Fruit fly (Drosophila melanogaster) whole organism, larva: Measurements from ENCODE around the gene CG18304.

Experiments
- noc ChIP-seq: fragments of 200-800 bp; sonication (Bioruptor generic); optimal IDR thresholded peaks from 3 replicates; lab custom pipeline; 2019; ENCODE audit warnings: missing biosample characterization, mild to moderate bottlenecking, missing genetic modification characterization, moderate library complexity

Gene CG18304

DNA sequence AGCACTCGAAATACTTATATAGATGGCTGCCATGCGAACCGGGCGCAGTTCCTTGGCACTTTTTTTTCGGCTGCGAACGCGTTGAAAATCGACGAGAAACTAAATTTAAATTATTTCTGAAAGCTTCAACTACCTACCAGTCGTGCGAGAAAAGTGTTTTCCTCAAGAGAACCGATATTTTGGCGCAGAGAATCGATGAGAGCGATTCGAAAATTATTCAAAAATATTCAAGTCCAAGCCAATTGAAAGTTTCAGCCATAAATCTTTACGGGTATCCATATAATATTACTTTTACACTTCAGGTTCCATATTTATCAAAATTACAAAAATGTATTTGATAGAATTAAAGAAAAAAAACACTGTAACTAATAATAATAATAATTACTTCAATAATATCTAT, at the start of gene CG18304:
Gene CG18304 (minus strand): TSS at position 101 of the 400 bp plus-strand sequence.
- TF ChIP-seq noc (tag; lab: Kevin White, UChicago): no peak

DNA sequence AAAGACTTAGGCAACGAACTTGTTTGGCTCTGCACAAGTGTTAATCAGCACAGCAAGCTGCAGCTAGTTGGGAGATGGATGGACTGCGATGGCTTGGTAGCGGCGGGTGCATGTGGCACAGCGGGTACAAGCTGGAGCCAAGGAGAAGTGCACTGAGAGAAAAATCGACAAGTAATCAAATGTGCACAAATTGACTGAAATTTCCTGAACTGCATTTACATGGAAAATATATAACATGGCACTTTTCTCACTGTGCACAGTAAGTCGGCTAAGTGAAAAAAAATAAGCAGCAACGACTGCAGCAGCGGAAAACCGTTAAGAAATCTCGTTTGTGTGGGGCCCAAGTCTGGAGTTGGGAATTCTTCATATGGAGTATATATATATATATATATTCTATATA, 48.5 kb upstream of the CG18304 start:
- no peak for TF ChIP-seq noc (tag; lab: Kevin White, UChicago)

DNA sequence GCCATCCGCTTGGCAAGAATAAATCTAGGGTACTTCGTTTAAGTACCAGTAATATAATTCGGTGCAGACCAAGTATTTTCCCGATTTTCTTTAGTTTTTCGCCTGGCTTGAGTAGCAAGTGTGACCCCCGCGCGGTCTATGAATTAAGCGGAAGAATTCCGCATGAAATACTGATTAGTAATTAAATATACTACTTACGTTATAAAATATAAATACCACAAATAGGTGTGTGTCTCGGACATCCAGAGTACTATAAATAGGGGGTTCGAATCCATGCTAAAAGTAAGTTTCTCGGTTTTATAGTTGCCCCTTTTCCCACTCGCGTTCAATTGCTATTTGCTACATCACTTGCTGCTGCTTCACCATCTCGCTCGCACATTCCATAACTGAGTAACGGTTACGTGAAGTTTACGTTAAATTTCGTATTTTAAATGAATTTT, 29.0 kb upstream of the CG18304 start, which contains the start of gene snRNP-U1-70K:
Gene snRNP-U1-70K (minus strand): TSS at position 141 of the 440 bp plus-strand sequence.
- TF ChIP-seq noc (tag; lab: Kevin White, UChicago): no peak

dm6 chr2L:6970813-6971212, 28.2 kb upstream of the CG18304 start:
- no peak for TF ChIP-seq noc (tag; lab: Kevin White, UChicago)

DNA sequence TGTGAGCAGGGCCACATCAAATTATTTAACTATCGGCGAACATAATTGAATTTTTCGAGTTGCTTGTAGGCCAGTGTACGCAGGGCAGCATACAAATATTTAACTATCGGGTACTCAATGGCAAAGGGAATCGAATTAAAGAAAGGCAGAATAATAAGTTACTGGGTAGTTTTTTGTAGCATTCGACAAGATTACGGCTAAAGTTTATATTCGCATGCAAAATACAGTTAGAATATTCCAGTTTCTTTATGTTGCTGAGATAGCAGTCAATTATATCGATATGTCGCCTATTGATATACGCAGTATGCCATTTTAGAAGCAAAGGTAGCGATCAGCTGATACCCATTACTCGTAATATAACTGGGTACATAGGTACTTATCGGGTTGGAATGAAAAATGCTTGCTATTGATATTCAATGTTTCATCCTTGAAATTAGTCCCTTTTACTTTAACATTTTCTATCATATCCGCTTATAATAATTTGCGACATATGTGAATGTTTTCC, 25.5 kb upstream of the CG18304 start:
- no peak for TF ChIP-seq noc (tag; lab: Kevin White, UChicago)

DNA sequence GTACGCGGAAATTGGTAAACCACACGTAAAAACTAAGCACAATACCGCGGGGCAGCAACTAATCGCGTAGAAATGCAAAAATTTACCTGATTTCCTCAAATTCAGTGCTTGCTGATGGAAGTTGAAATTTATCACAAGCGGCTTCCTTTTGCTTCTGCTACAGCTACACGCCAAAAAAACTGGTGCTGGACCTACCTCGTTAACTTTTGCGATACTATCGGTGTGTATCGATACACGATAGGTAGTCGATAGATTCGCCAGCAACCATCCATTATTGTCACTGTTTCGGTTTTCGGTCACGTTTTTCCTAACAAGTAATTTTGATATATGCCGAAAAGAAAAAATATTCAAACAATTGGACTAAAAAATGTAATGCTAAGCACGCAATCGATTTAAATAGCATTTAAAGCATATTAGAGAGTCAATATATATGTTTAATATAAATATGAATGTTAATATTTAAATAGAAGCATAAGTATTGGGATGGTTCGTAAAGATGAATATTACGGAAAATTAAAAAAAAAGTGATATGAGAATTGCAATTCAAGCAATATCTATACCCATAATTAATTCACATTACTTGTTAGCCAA, 24.9 kb upstream of the CG18304 start, which contains the start of gene Sumo:
Gene Sumo (minus strand): TSS at position 223 of the 591 bp plus-strand sequence.
- no peak for TF ChIP-seq noc (tag; lab: Kevin White, UChicago)

DNA sequence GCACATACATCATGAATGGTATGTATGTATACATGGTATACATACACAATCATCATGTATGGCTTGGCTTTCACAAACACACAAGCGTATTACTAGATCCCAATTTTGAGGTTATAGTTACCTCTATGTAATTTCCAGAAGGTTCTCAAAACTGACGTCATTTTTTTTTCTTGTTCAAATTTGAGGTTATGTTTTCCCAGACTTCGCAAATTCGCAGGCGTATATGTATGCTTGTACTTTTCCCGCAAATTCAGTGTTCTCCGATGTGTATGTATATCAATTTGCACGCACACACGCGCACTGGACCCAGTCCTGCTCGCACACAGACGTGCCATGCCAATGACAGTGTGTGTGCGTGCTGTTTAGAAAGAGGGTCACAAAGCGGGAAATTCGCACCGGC, 23.7 kb upstream of the CG18304 start:
- TF ChIP-seq noc (tag; lab: Kevin White, UChicago): no peak

DNA sequence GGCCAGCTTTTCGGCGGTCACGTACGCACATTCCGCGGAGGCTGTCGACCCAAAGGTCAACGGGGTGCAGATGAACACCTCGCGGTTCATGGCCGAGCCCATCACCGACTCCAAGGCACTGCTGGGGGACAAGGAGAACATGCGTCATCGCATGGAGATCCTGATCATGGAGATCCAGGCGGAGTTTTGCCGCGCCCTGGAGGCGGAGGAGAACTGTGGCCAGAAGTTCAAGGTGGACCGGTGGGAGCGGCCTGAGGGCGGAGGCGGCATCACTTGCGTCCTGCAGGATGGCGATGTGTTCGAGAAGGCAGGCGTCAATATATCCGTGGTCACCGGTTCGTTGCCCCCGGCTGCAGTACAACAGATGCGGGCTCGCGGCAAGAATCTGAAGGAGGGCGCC, 22.0 kb upstream of the CG18304 start:
- TF ChIP-seq noc (tag; lab: Kevin White, UChicago): no peak

- peak; percentile 59 for TF ChIP-seq noc (tag; lab: Kevin White, UChicago)
These were observed 21.4 kb upstream of the CG18304 start, which contains the start of the genes sip2 and Coprox for dm6 chr2L:6964022-6964434. TSS of gene sip2 (minus strand) at chr2L:6964074. TSS of gene Coprox (plus strand) at chr2L:6964421.

- TF ChIP-seq noc (tag; lab: Kevin White, UChicago): no peak
These were observed 17.6 kb upstream of the CG18304 start, which contains the start of the genes Atac1 and Hmgcl for dm6 chr2L:6960165-6960564. TSS of gene Atac1 (minus strand) at chr2L:6960328. TSS of gene Hmgcl (plus strand) at chr2L:6960377.

DNA sequence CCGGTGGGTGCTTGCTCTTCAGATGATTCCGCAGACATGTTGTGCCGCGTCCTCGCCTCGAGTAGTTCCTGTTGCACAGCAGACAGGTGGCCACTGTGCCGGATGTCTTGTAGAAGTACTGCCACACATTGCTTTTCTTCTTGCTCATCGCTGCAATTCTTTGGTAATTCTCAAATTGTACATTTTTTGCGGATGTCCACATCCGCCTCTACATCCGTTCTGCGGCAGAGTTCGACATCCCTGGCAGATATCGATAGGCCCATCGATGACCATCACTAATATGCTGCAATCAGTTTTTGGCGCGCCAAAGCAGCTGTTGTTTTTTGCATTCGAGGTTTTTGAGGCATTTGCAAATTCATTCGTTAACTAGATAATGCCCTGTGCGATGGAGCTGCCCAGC, 14.1 kb upstream of the CG18304 start, which contains the start of the genes CG13775 and CG3430:
Gene CG13775 (minus strand): TSS at position 226 of the 400 bp plus-strand sequence.
Gene CG3430 (plus strand): TSS at position 284 of the 400 bp plus-strand sequence.
- TF ChIP-seq noc (tag; lab: Kevin White, UChicago): no peak

DNA sequence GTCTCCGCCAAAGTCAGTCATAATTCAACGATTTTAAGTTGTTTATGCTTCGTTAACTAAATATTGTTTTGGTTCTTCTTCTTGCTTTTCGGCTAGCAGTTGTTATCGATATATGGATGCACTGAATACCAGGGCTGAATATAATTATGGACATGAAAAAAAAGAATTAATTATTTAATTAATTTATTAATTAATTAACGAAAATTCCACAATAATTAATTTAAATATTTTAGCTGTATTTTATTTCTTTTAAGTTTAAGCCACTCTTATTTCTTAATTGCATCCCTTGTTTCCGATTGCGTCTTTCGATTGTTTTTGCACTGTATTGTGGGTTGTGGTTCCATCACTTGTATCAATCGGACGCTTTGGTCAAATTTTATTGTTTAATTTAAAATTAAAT, 7.5 kb upstream of the CG18304 start, which contains the start of the genes Gas41 and SA1:
Gene Gas41 (minus strand): TSS at position 112 of the 400 bp plus-strand sequence.
Gene SA1 (plus strand): TSS at position 326 of the 400 bp plus-strand sequence.
- TF ChIP-seq noc (tag; lab: Kevin White, UChicago): peak; percentile 89

DNA sequence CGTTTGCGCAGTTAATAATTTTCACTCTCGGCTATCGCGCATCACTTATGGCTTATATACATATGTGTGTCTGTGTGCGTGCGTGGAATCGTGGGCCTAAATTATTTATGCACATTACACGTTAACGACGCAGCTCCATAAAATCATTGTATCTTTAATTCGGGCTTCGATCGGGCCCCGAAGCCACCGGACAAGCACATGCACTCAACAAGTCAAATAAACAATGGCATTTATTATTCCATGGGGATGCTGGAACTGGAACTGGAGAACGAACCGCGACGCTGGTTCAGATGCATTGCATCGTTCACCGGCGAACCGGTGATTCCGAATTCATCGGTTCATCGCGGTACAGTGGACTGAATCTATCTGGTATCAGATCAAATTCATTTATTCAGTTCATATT, 5.9 kb upstream of the CG18304 start, which contains the start of gene ihog:
Gene ihog (minus strand): TSS at position 269 of the 403 bp plus-strand sequence.
- TF ChIP-seq noc (tag; lab: Kevin White, UChicago): no peak

dm6 chr2L:6945088-6945487, 2.5 kb upstream of the CG18304 start, which contains the start of gene Fgop2:
TSS of gene Fgop2 (minus strand) at chr2L:6945289.
- TF ChIP-seq noc (tag; lab: Kevin White, UChicago): no peak

dm6 chr2L:6941731-6942130, 883 bp downstream of the CG18304 start:
- TF ChIP-seq noc (tag; lab: Kevin White, UChicago): no peak

- TF ChIP-seq noc (tag; lab: Kevin White, UChicago): no peak
These were observed 2.9 kb downstream of the CG18304 start for dm6 chr2L:6939698-6940097.
